Fruit fly (Drosophila melanogaster): ENCODE measurements around the gene Mcr.
A peak's percentile ranks its signal among the peaks of the same experiment; 100 is the strongest.

Gene Mcr

dm6 chr2L:8080645-8081044, 2.1 kb downstream of the Mcr start (continued):
- TF ChIP-seq ATbp (GFP tag; optimal IDR thresholded peaks at IDR 0.05) = peak; percentile 21
- no peak for TF ChIP-seq Sry-β (GFP tag; optimal IDR thresholded peaks at IDR 0.05)
- peak; percentile 39 for TF ChIP-seq CG12219 (GFP tag; optimal IDR thresholded peaks at IDR 0.05)
- peak; percentile 30 for TF ChIP-seq CG17829 (tag; optimal IDR thresholded peaks at IDR 0.05)
- TF ChIP-seq Awh (GFP tag; IDR thresholded peaks at IDR 0.05) = no peak
- TF ChIP-seq CG13624 (GFP tag; optimal IDR thresholded peaks at IDR 0.05) = no peak
- TF ChIP-seq az2 (GFP tag; optimal IDR thresholded peaks at IDR 0.05) = peak; percentile 5
- TF ChIP-seq Nf-YA (GFP tag; IDR thresholded peaks at IDR 0.05) = no peak
- TF ChIP-seq nmo (GFP tag; optimal IDR thresholded peaks at IDR 0.05) = peak; percentile 21
- TF ChIP-seq dimm (GFP tag; IDR thresholded peaks at IDR 0.05) = no peak
- peak; percentile 37 for TF ChIP-seq org-1 (GFP tag; optimal IDR thresholded peaks at IDR 0.05)
- TF ChIP-seq CG11723 (GFP tag; optimal IDR thresholded peaks at IDR 0.05) = peak; percentile 0
- TF ChIP-seq chinmo (GFP tag; IDR thresholded peaks at IDR 0.05; ENCODE audit: partially characterized antibody) = no peak
- TF ChIP-seq CG9817 (tag; optimal IDR thresholded peaks at IDR 0.05) = no peak
- peak; percentile 9 for TF ChIP-seq Ets65A (GFP tag)
- peak; percentile 63 for TF ChIP-seq CG7556 (GFP tag; optimal IDR thresholded peaks at IDR 0.05)
- TF ChIP-seq wdn (GFP tag; IDR thresholded peaks at IDR 0.05) = no peak
- no peak for TF ChIP-seq D (optimal IDR thresholded peaks at IDR 0.05)
- TF ChIP-seq D (GFP tag; optimal IDR thresholded peaks at IDR 0.05) = peak; percentile 8
- TF ChIP-seq ase (GFP tag; IDR thresholded peaks at IDR 0.05) = no peak
- peak; percentile 60 for TF ChIP-seq unpg (GFP tag; optimal IDR thresholded peaks at IDR 0.05)
- no peak for TF ChIP-seq wor (GFP tag; IDR thresholded peaks at IDR 0.05)
- no peak for TF ChIP-seq sc (optimal IDR thresholded peaks at IDR 0.05)
- TF ChIP-seq sc (GFP tag; optimal IDR thresholded peaks at IDR 0.05) = peak; percentile 32
- TF ChIP-seq CG6813 (GFP tag; optimal IDR thresholded peaks at IDR 0.05) = no peak
- TF ChIP-seq stwl (tag; optimal IDR thresholded peaks at IDR 0.05) = no peak
- no peak for TF ChIP-seq ken (GFP tag; IDR thresholded peaks at IDR 0.05)
- no peak for TF ChIP-seq Dad (GFP tag; optimal IDR thresholded peaks at IDR 0.05)
- TF ChIP-seq dysf (GFP tag; IDR thresholded peaks at IDR 0.05) = no peak
- no peak for TF ChIP-seq ato (GFP tag; IDR thresholded peaks at IDR 0.05; ENCODE audit: partially characterized antibody)
- TF ChIP-seq CG11247 (GFP tag; IDR thresholded peaks at IDR 0.05) = no peak
- no peak for TF ChIP-seq CG7928 (GFP tag; optimal IDR thresholded peaks at IDR 0.05)
- no peak for TF ChIP-seq tio (GFP tag; optimal IDR thresholded peaks at IDR 0.05)
- TF ChIP-seq jumu (GFP tag; optimal IDR thresholded peaks at IDR 0.05) = no peak
- peak; percentile 59 for TF ChIP-seq D19A (tag; optimal IDR thresholded peaks at IDR 0.05)
- TF ChIP-seq PHDP (tag; optimal IDR thresholded peaks at IDR 0.05) = peak; percentile 71
- TF ChIP-seq Xbp1 (GFP tag; optimal IDR thresholded peaks at IDR 0.05) = peak; percentile 18
- no peak for TF ChIP-seq B-H1 (GFP tag; IDR thresholded peaks at IDR 0.05)
- no peak for TF ChIP-seq HmgZ (tag; optimal IDR thresholded peaks at IDR 0.05)
- TF ChIP-seq CG6654 (GFP tag; optimal IDR thresholded peaks at IDR 0.05) = no peak
- peak in 1 of 2 experiments; percentile 35 for TF ChIP-seq Eip74EF (GFP tag; optimal IDR thresholded peaks at IDR 0.05)
- TF ChIP-seq CG5245 (GFP tag; optimal IDR thresholded peaks at IDR 0.05) = no peak
- TF ChIP-seq gsb-n (tag; optimal IDR thresholded peaks at IDR 0.05) = no peak
- TF ChIP-seq CG2889 (GFP tag; IDR thresholded peaks at IDR 0.05) = no peak
- TF ChIP-seq ci (GFP tag; IDR thresholded peaks at IDR 0.05) = 0 out of 3 replicates have a peak, but pooled peaks have one; percentile 38
- TF ChIP-seq vvl (GFP tag; IDR thresholded peaks at IDR 0.05) = no peak
- TF ChIP-seq pzg (GFP tag; optimal IDR thresholded peaks at IDR 0.05) = no peak
- TF ChIP-seq HmgD (GFP tag; optimal IDR thresholded peaks at IDR 0.05) = no peak
- no peak for TF ChIP-seq CG10654 (GFP tag; optimal IDR thresholded peaks at IDR 0.05)
- no peak for TF ChIP-seq CG32772 (GFP tag; IDR thresholded peaks at IDR 0.05)
- TF ChIP-seq phol (tag; optimal IDR thresholded peaks at IDR 0.05) = peak; percentile 11
- TF ChIP-seq ind (GFP tag; optimal IDR thresholded peaks at IDR 0.05) = no peak
- TF ChIP-seq CG8765 (GFP tag; IDR thresholded peaks at IDR 0.05) = no peak
